Fruit fly (Drosophila melanogaster) whole organism, embryonic: ENCODE measurements around the gene CG31960.
A peak's percentile ranks its signal among the peaks of the same experiment; 100 is the strongest.

Experiments
- Ada2b ChIP-seq: fragments of 200-800 bp; sonication (Bioruptor generic); IDR thresholded peaks from 2 replicates; pipeline ENCODE4 v1.3.6; 2022; ENCODE audit warnings: missing biosample characterization, missing genetic modification characterization
- Asciz ChIP-seq: fragments of 200-800 bp; sonication (Bioruptor generic); optimal IDR thresholded peaks from 2 replicates; lab custom pipeline; 2017; ENCODE audit warnings: missing biosample characterization, mild to moderate bottlenecking, missing genetic modification characterization, missing genetic modification reagents
- CG10147 ChIP-seq: fragments of 200-800 bp; sonication (Bioruptor generic); optimal IDR thresholded peaks from 2 replicates; lab custom pipeline; 2019; ENCODE audit warnings: missing biosample characterization, mild to moderate bottlenecking, missing genetic modification characterization, moderate library complexity
- CG10366 ChIP-seq: fragments of 200-800 bp; sonication (Bioruptor generic); IDR thresholded peaks from 2 replicates; pipeline ENCODE4 v1.3.6; 2022; ENCODE audit warnings: missing biosample characterization, missing genetic modification characterization
- CG11723 ChIP-seq: fragments of 200-800 bp; sonication (Bioruptor generic); optimal IDR thresholded peaks from 2 replicates; lab custom pipeline; 2017; ENCODE audit warnings: missing biosample characterization, mild to moderate bottlenecking, missing genetic modification characterization
- CG12071 ChIP-seq: fragments of 200-800 bp; sonication (Bioruptor generic); optimal IDR thresholded peaks from 3 replicates; lab custom pipeline; 2018; ENCODE audit warnings: missing biosample characterization, mild to moderate bottlenecking, missing genetic modification characterization
- CG14441 ChIP-seq: fragments of 200-800 bp; sonication (Bioruptor generic); IDR thresholded peaks from 2 replicates; pipeline ENCODE4 v1.3.6; 2022; ENCODE audit warnings: missing biosample characterization, missing genetic modification characterization
- CG1529 ChIP-seq: fragments of 200-800 bp; sonication (Bioruptor generic); optimal IDR thresholded peaks from 3 replicates; lab custom pipeline; 2018; ENCODE audit warnings: missing biosample characterization, missing genetic modification characterization
- CG1602 ChIP-seq: fragments of 200-800 bp; sonication (Bioruptor generic); optimal IDR thresholded peaks from 3 replicates; lab custom pipeline; 2016; ENCODE audit warnings: missing biosample characterization, missing genetic modification characterization
- CG1603 ChIP-seq: fragments of 200-800 bp; sonication (Bioruptor generic); optimal IDR thresholded peaks from 2 replicates; lab custom pipeline; 2019; ENCODE audit warnings: missing biosample characterization, mild to moderate bottlenecking, missing genetic modification characterization, moderate library complexity
- CG16863 ChIP-seq: fragments of 200-800 bp; sonication (Bioruptor generic); optimal IDR thresholded peaks from 3 replicates; lab custom pipeline; 2016; ENCODE audit warnings: missing biosample characterization, missing genetic modification characterization
- CG32772 ChIP-seq: fragments of 200-800 bp; sonication (Bioruptor generic); IDR thresholded peaks from 2 replicates; pipeline ENCODE4 v1.3.6; 2022; ENCODE audit warnings: missing biosample characterization, missing genetic modification characterization
- CG3726 ChIP-seq: fragments of 200-800 bp; sonication (Bioruptor generic); IDR thresholded peaks from 3 replicates; pipeline ENCODE4, ENCODE4 v1.3.6; 2022; ENCODE audit warnings: missing biosample characterization, missing genetic modification characterization
- CG5245 ChIP-seq: fragments of 200-800 bp; sonication (Bioruptor generic); optimal IDR thresholded peaks from 3 replicates; lab custom pipeline; 2016; ENCODE audit warnings: missing biosample characterization, missing genetic modification characterization
- CG7357 ChIP-seq: fragments of 200-800 bp; sonication (Bioruptor generic); IDR thresholded peaks from 3 replicates; pipeline ENCODE4 v1.3.6; 2022; ENCODE audit warnings: missing biosample characterization, missing genetic modification characterization
- CG7928 ChIP-seq: fragments of 200-800 bp; sonication (Bioruptor generic); optimal IDR thresholded peaks from 2 replicates; lab custom pipeline; 2017; ENCODE audit warnings: missing biosample characterization, mild to moderate bottlenecking, missing genetic modification characterization
- CG8359 ChIP-seq: fragments of 200-800 bp; sonication (Bioruptor generic); optimal IDR thresholded peaks from 2 replicates; lab custom pipeline; 2017; ENCODE audit warnings: missing biosample characterization, mild to moderate bottlenecking, missing genetic modification characterization, borderline replicate concordance
- CG9215 ChIP-seq: fragments of 200-800 bp; sonication (Bioruptor generic); IDR thresholded peaks from 2 replicates; pipeline ENCODE4 v1.3.6; 2022; ENCODE audit warnings: missing biosample characterization, missing genetic modification characterization
- CG9797 ChIP-seq: fragments of 200-800 bp; sonication (Bioruptor generic); optimal IDR thresholded peaks from 3 replicates; lab custom pipeline; 2018; ENCODE audit warnings: missing biosample characterization, mild to moderate bottlenecking, missing genetic modification characterization
- CG9876 ChIP-seq: fragments of 200-800 bp; sonication (Bioruptor generic); optimal IDR thresholded peaks from 2 replicates; lab custom pipeline; 2016; ENCODE audit warnings: missing biosample characterization, missing genetic modification characterization
- Eip74EF ChIP-seq, 2 experiments: fragments of 200-800 bp in 1 of 2; fragments of >200 bp in 1 of 2; sonication (Bioruptor generic) in 1 of 2; optimal IDR thresholded peaks; 2 replicates each; lab custom pipeline; 2017 to 2019; ENCODE audit warnings: missing biosample characterization in 2 of 2, missing genetic modification characterization in 2 of 2, mild to moderate bottlenecking in 1 of 2, moderate library complexity in 1 of 2
- Fer2 ChIP-seq: fragments of 200-800 bp; sonication (Bioruptor generic); optimal IDR thresholded peaks from 2 replicates; lab custom pipeline; 2018; ENCODE audit warnings: missing biosample characterization, mild to moderate bottlenecking, missing genetic modification characterization, moderate library complexity
- Hand ChIP-seq: fragments of 200-800 bp; sonication (Bioruptor generic); optimal IDR thresholded peaks from 2 replicates; lab custom pipeline; 2017; ENCODE audit warnings: mild to moderate bottlenecking, missing biosample characterization, missing genetic modification reagents, missing genetic modification characterization
- Hr39 ChIP-seq: fragments of >200 bp; optimal IDR thresholded peaks from 2 replicates; lab custom pipeline; 2017
- MBD-R2 ChIP-seq: fragments of 200-800 bp; sonication (Bioruptor generic); IDR thresholded peaks from 2 replicates; pipeline ENCODE4 v1.3.6; 2022; ENCODE audit warnings: missing biosample characterization, missing genetic modification characterization
- NC2α ChIP-seq: fragments of 200-800 bp; sonication (Bioruptor generic); optimal IDR thresholded peaks from 2 replicates; lab custom pipeline; 2016; ENCODE audit warnings: missing biosample characterization, missing genetic modification characterization
- ac ChIP-seq: fragments of 200-800 bp; sonication (Bioruptor generic); optimal IDR thresholded peaks from 3 replicates; lab custom pipeline; 2017; ENCODE audit warnings: missing biosample characterization, mild to moderate bottlenecking, missing genetic modification characterization
- ash1 ChIP-seq: fragments of 200-800 bp; sonication (Bioruptor generic); optimal IDR thresholded peaks from 2 replicates; lab custom pipeline; 2018; ENCODE audit warnings: missing biosample characterization, mild to moderate bottlenecking, missing genetic modification characterization
- cato ChIP-seq: fragments of 200-800 bp; sonication (Bioruptor generic); optimal IDR thresholded peaks from 2 replicates; lab custom pipeline; 2016; ENCODE audit warnings: missing biosample characterization, missing genetic modification characterization, borderline replicate concordance
- cg ChIP-seq: fragments of 200-800 bp; sonication (Bioruptor generic); optimal IDR thresholded peaks from 3 replicates; lab custom pipeline; 2019; ENCODE audit warnings: missing biosample characterization, mild to moderate bottlenecking, missing genetic modification characterization, moderate library complexity
- cwo ChIP-seq: fragments of 200-800 bp; sonication (Bioruptor generic); optimal IDR thresholded peaks from 3 replicates; lab custom pipeline; 2017; ENCODE audit warnings: missing biosample characterization, missing genetic modification characterization, mild to moderate bottlenecking, moderate library complexity, missing genetic modification reagents
- gcm ChIP-seq: fragments of 200-800 bp; sonication (Bioruptor generic); optimal IDR thresholded peaks from 2 replicates; lab custom pipeline; 2019; ENCODE audit warnings: missing biosample characterization, mild to moderate bottlenecking, missing genetic modification characterization, moderate library complexity
- gcm2 ChIP-seq: fragments of 200-800 bp; sonication (Bioruptor generic); optimal IDR thresholded peaks from 2 replicates; lab custom pipeline; 2016; ENCODE audit warnings: missing biosample characterization, missing genetic modification characterization
- hb ChIP-seq: fragments of 200-800 bp; sonication (Bioruptor generic); IDR thresholded peaks from 3 replicates; pipeline ENCODE4 v1.3.6; 2022; ENCODE audit warnings: missing biosample characterization, missing genetic modification characterization; ENCODE audit not compliant: partially characterized antibody
- her ChIP-seq: fragments of 200-800 bp; sonication (Bioruptor generic); optimal IDR thresholded peaks from 2 replicates; lab custom pipeline; 2016; ENCODE audit warnings: missing biosample characterization, missing genetic modification characterization
- jigr1 ChIP-seq: fragments of 200-800 bp; sonication (Bioruptor generic); IDR thresholded peaks from 3 replicates; pipeline ENCODE4 v1.3.6; 2022; ENCODE audit warnings: missing biosample characterization, missing genetic modification characterization
- kay ChIP-seq: fragments of 200-800 bp; sonication (Bioruptor generic); optimal IDR thresholded peaks from 2 replicates; lab custom pipeline; 2016; ENCODE audit warnings: missing biosample characterization, missing genetic modification characterization
- klu ChIP-seq: fragments of 200-800 bp; sonication (Bioruptor generic); IDR thresholded peaks from 2 replicates; pipeline ENCODE4 v1.3.6; 2022; ENCODE audit warnings: missing biosample characterization, missing genetic modification characterization
- lbe ChIP-seq: fragments of 200-800 bp; sonication (Bioruptor generic); optimal IDR thresholded peaks from 2 replicates; lab custom pipeline; 2016; ENCODE audit warnings: missing biosample characterization, mild to moderate bottlenecking, missing genetic modification characterization
- pita ChIP-seq: fragments of 200-800 bp; sonication (Bioruptor generic); optimal IDR thresholded peaks from 2 replicates; lab custom pipeline; 2017; ENCODE audit warnings: missing biosample characterization, mild to moderate bottlenecking, missing genetic modification characterization
- rib ChIP-seq: fragments of 200-800 bp; sonication (Bioruptor generic); IDR thresholded peaks from 2 replicates; pipeline ENCODE4 v1.3.6; 2022; ENCODE audit warnings: missing biosample characterization, missing genetic modification characterization
- ro ChIP-seq: fragments of 200-800 bp; sonication (Bioruptor generic); IDR thresholded peaks from 2 replicates; pipeline ENCODE4 v1.3.6; 2022; ENCODE audit warnings: missing biosample characterization, missing genetic modification characterization
- scrt ChIP-seq: fragments of 200-800 bp; sonication (Bioruptor generic); optimal IDR thresholded peaks from 2 replicates; lab custom pipeline; 2018; ENCODE audit warnings: missing biosample characterization, mild to moderate bottlenecking, missing genetic modification characterization, moderate library complexity
- sd ChIP-seq: fragments of 200-800 bp; sonication (Bioruptor generic); optimal IDR thresholded peaks from 3 replicates; lab custom pipeline; 2018; ENCODE audit warnings: missing biosample characterization, mild to moderate bottlenecking, missing genetic modification characterization, moderate library complexity
- sr ChIP-seq: fragments of 200-800 bp; sonication (Bioruptor generic); IDR thresholded peaks from 3 replicates; pipeline ENCODE4 v1.3.6; 2022; ENCODE audit warnings: missing biosample characterization, missing genetic modification characterization
- ssp ChIP-seq: fragments of 200-800 bp; sonication (Bioruptor generic); IDR thresholded peaks from 2 replicates; pipeline ENCODE4 v1.3.6; 2022; ENCODE audit warnings: missing biosample characterization, missing genetic modification characterization
- sug ChIP-seq: fragments of 200-800 bp; optimal IDR thresholded peaks from 2 replicates; lab custom pipeline; 2019; ENCODE audit warnings: missing biosample characterization, mild to moderate bottlenecking, missing genetic modification characterization, moderate library complexity
- toy ChIP-seq: fragments of 200-800 bp; sonication (Bioruptor generic); IDR thresholded peaks from 2 replicates; pipeline ENCODE4 v1.3.6; 2022; ENCODE audit warnings: missing biosample characterization, missing genetic modification characterization
- tx ChIP-seq: fragments of 200-800 bp; sonication (Bioruptor generic); optimal IDR thresholded peaks from 2 replicates; lab custom pipeline; 2016; ENCODE audit warnings: missing biosample characterization, missing genetic modification characterization
- usp ChIP-seq: fragments of >200 bp; optimal IDR thresholded peaks from 2 replicates; lab custom pipeline; 2017; ENCODE audit warnings: missing biosample characterization, missing genetic modification characterization

Gene CG31960

DNA sequence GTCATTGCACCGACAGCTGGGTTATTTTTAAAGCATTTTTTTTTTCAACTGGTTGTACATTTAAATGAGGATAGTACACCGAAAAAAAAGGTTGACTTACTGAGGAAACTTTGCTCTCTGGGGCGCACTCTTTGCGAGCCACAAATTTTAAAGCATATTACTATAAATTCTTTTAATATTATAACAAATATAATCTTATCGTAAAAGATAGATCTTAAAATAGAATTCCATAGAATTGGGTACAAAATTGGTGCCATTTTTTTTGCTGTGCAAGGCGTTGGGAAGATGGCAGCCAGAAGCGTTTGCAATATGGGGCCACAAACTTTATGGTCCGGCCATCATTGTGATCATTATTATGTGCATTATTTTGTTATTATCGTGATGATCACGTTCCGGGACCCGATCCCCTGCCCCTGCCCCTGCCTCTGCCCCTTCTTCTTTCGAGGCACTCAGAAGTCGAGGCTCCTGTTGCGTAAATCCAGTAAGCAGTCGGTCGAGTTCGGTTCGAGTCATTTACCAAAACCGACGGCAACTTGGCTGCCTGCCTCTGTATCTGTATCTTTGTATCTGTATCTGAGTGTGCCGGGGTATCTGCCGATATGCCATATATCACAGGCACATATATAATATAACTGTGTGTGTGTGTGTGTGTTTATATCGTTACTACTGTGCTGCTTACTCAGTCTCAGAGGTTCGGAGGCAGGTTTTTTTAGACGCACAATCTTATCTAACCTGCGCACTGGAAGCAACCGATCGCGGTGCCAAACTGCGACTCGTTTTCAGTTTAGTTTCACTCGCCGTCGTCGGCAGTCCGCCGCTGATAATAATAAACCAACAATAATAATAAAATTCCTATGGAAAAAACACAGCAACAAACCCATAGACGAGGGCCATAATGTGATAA, 6.3 kb upstream of the CG31960 start (continued):
- TF ChIP-seq gcm2 (GFP tag; lab: Kevin White, UChicago): no peak
- no peak for TF ChIP-seq CG5245 (GFP tag; lab: Kevin White, UChicago)
- peak; percentile 87 for TF ChIP-seq cg (GFP tag; lab: Kevin White, UChicago)
- peak; percentile 72 for TF ChIP-seq sd (tag; lab: Kevin White, UChicago)
- TF ChIP-seq CG12071 (GFP tag; lab: Kevin White, UChicago): no peak
- TF ChIP-seq Ada2b (GFP tag; lab: Robert Waterston, UW): peak; percentile 45; the same call in 1 of the 2 replicates
- TF ChIP-seq ac: no peak
- TF ChIP-seq Asciz (GFP tag; lab: Kevin White, UChicago): no peak
- no peak for TF ChIP-seq rib (GFP tag; lab: Robert Waterston, UW)
- TF ChIP-seq jigr1 (GFP tag; lab: Robert Waterston, UW): no peak
- TF ChIP-seq NC2α (GFP tag; lab: Kevin White, UChicago): no peak
- no peak for TF ChIP-seq Eip74EF (GFP tag; optimal IDR thresholded peaks at IDR 0.05; lab: Kevin White, UChicago)
- TF ChIP-seq CG16863 (GFP tag; lab: Kevin White, UChicago): no peak
- TF ChIP-seq Fer2 (tag; lab: Kevin White, UChicago): no peak
- TF ChIP-seq CG9797 (GFP tag; lab: Kevin White, UChicago): no peak
- no peak for TF ChIP-seq gcm
- TF ChIP-seq CG1602 (GFP tag; lab: Kevin White, UChicago): no peak
- peak; percentile 42; the same call in 1 of the 2 replicates for TF ChIP-seq CG14441
- no peak for TF ChIP-seq CG7357 (GFP tag; lab: Robert Waterston, UW)
- TF ChIP-seq scrt (GFP tag; lab: Kevin White, UChicago): no peak
- TF ChIP-seq CG10366 (GFP tag; lab: Robert Waterston, UW): no peak
- TF ChIP-seq CG8359: peak; percentile 11
- TF ChIP-seq cwo: peak; percentile 62
- no peak for TF ChIP-seq hb (GFP tag; lab: Robert Waterston, UW)
- no peak for TF ChIP-seq CG9215
- TF ChIP-seq ash1 (GFP tag; lab: Kevin White, UChicago): no peak
- 0 out of 2 replicates have a peak, but pooled peaks have one; percentile 21 for TF ChIP-seq CG32772
- no peak for TF ChIP-seq ro (GFP tag; lab: Robert Waterston, UW)
- TF ChIP-seq CG3726 (GFP tag; lab: Robert Waterston, UW): no peak
- no peak for TF ChIP-seq CG1529 (GFP tag; lab: Kevin White, UChicago)
- TF ChIP-seq usp (GFP tag; lab: Kevin White, UChicago): no peak
- no peak for TF ChIP-seq CG1603
- TF ChIP-seq klu (GFP tag; lab: Robert Waterston, UW): no peak
- peak; percentile 60 for TF ChIP-seq sug (tag; lab: Kevin White, UChicago)
- TF ChIP-seq CG11723 (GFP tag; lab: Kevin White, UChicago): no peak
- TF ChIP-seq ssp (GFP tag; lab: Robert Waterston, UW): no peak
- TF ChIP-seq cato (GFP tag; lab: Kevin White, UChicago): no peak
- TF ChIP-seq CG10147 (GFP tag; lab: Kevin White, UChicago): no peak
- TF ChIP-seq MBD-R2 (GFP tag; lab: Robert Waterston, UW): no peak
- no peak for TF ChIP-seq CG7928 (GFP tag; lab: Kevin White, UChicago)
- TF ChIP-seq her (GFP tag; lab: Kevin White, UChicago): no peak
- TF ChIP-seq pita (GFP tag; lab: Kevin White, UChicago): no peak
- no peak for TF ChIP-seq kay (GFP tag; lab: Kevin White, UChicago)
- no peak for TF ChIP-seq tx (GFP tag; lab: Kevin White, UChicago)
- no peak for TF ChIP-seq Hr39
- TF ChIP-seq sr (GFP tag; lab: Robert Waterston, UW): no peak
- TF ChIP-seq CG9876 (GFP tag; lab: Kevin White, UChicago): no peak
- TF ChIP-seq Hand (GFP tag; lab: Kevin White, UChicago): no peak
- no peak for TF ChIP-seq toy
- peak; percentile 89 for TF ChIP-seq lbe
